Fruit fly (Drosophila melanogaster): ENCODE measurements around the gene CG8565.
A peak's percentile ranks its signal among the peaks of the same experiment; 100 is the strongest.

The CG8565 gene

dm6 chrX:15803764-15804563 lies 33.7 kb upstream of the CG8565 start, which contains the start of the genes PGRP-LE and sd:
Gene PGRP-LE, minus strand, starts transcription at chrX:15803880.
Gene sd, plus strand, starts transcription at chrX:15804370.
- no peak for TF ChIP-seq gl (tag; optimal IDR thresholded peaks at IDR 0.05)
- no peak for TF ChIP-seq CG17806 (tag; optimal IDR thresholded peaks at IDR 0.05)
- TF ChIP-seq Ets98B (GFP tag; IDR thresholded peaks at IDR 0.05) = peak; percentile 54; the same call in 1 of the 2 replicates
- TF ChIP-seq Pif1A (GFP tag; optimal IDR thresholded peaks at IDR 0.05) = no peak

- no peak for TF ChIP-seq EcR (GFP tag; optimal IDR thresholded peaks at IDR 0.05)
- peak; percentile 22 for TF ChIP-seq CG17806 (tag; optimal IDR thresholded peaks at IDR 0.05)
- peak; percentile 18 for TF ChIP-seq CG8301 (tag; optimal IDR thresholded peaks at IDR 0.05)
- no peak for TF ChIP-seq CG32121 (GFP tag; IDR thresholded peaks at IDR 0.05)
- TF ChIP-seq Ets98B (GFP tag; IDR thresholded peaks at IDR 0.05) = peak; percentile 38; the same call in 1 of the 2 replicates
- TF ChIP-seq gl (tag; optimal IDR thresholded peaks at IDR 0.05) = no peak
- TF ChIP-seq CG15710 (tag; optimal IDR thresholded peaks at IDR 0.05) = peak; percentile 17
- peak; percentile 18 for TF ChIP-seq CG9948 (tag; optimal IDR thresholded peaks at IDR 0.05)
- 0 out of 3 replicates have a peak, but pooled peaks have one; percentile 47 for TF ChIP-seq fd96Ca (GFP tag; IDR thresholded peaks at IDR 0.05)
- no peak for TF ChIP-seq Pif1B (GFP tag; optimal IDR thresholded peaks at IDR 0.05)
- peak; percentile 48 for TF ChIP-seq CG14655 (GFP tag; optimal IDR thresholded peaks at IDR 0.05)
- TF ChIP-seq CG10348 (GFP tag; IDR thresholded peaks at IDR 0.05) = no peak
- no peak for TF ChIP-seq Snoo (tag; optimal IDR thresholded peaks at IDR 0.05)
- no peak for TF ChIP-seq CG13204 (GFP tag; optimal IDR thresholded peaks at IDR 0.05)
- no peak for TF ChIP-seq D1 (tag; optimal IDR thresholded peaks at IDR 0.05)
- TF ChIP-seq CG34367 (tag; optimal IDR thresholded peaks at IDR 0.05) = no peak
- TF ChIP-seq rn (GFP tag; IDR thresholded peaks at IDR 0.05) = no peak
- peak; percentile 26 for TF ChIP-seq CG8159 (tag; optimal IDR thresholded peaks at IDR 0.05)
- TF ChIP-seq Pif1A (GFP tag; optimal IDR thresholded peaks at IDR 0.05) = peak; percentile 3
- peak; percentile 65; the same call in 1 of the 3 replicates for TF ChIP-seq CG4496 (GFP tag; IDR thresholded peaks at IDR 0.05)
- 0 out of 2 replicates have a peak, but pooled peaks have one; percentile 18 for TF ChIP-seq CG12605 (GFP tag; IDR thresholded peaks at IDR 0.05)
Measured at dm6 chrX:15804790-15805189, 32.8 kb upstream of the CG8565 start.

- TF ChIP-seq CG14655 (GFP tag; optimal IDR thresholded peaks at IDR 0.05) = no peak
- TF ChIP-seq CG10348 (GFP tag; IDR thresholded peaks at IDR 0.05) = no peak
- no peak for TF ChIP-seq CG15710 (tag; optimal IDR thresholded peaks at IDR 0.05)
- TF ChIP-seq CG8159 (tag; optimal IDR thresholded peaks at IDR 0.05) = no peak
- TF ChIP-seq CG8301 (tag; optimal IDR thresholded peaks at IDR 0.05) = no peak
- no peak for TF ChIP-seq gl (tag; optimal IDR thresholded peaks at IDR 0.05)
Measured at dm6 chrX:15805523-15805922, 32.1 kb upstream of the CG8565 start.

- TF ChIP-seq CG10348 (GFP tag; IDR thresholded peaks at IDR 0.05) (no peak), CG13204 (GFP tag; optimal IDR thresholded peaks at IDR 0.05) (no peak), Pif1B (GFP tag; optimal IDR thresholded peaks at IDR 0.05) (no peak), CG9948 (tag; optimal IDR thresholded peaks at IDR 0.05) (no peak), gl (tag; optimal IDR thresholded peaks at IDR 0.05) (no peak), fd96Ca (GFP tag; IDR thresholded peaks at IDR 0.05) (no peak), rn (GFP tag; IDR thresholded peaks at IDR 0.05) (no peak), Snoo (tag; optimal IDR thresholded peaks at IDR 0.05) (no peak), CG8159 (tag; optimal IDR thresholded peaks at IDR 0.05) (no peak), CG15710 (tag; optimal IDR thresholded peaks at IDR 0.05) (no peak), CG4496 (GFP tag; IDR thresholded peaks at IDR 0.05) (no peak), Pif1A (GFP tag; optimal IDR thresholded peaks at IDR 0.05) (no peak), CG32121 (GFP tag; IDR thresholded peaks at IDR 0.05) (no peak)
Measured at dm6 chrX:15807915-15808314, 29.7 kb upstream of the CG8565 start.

- TF ChIP-seq rn (GFP tag; IDR thresholded peaks at IDR 0.05) (no peak), Pif1B (GFP tag; optimal IDR thresholded peaks at IDR 0.05) (no peak), Pif1A (GFP tag; optimal IDR thresholded peaks at IDR 0.05) (no peak), CG12605 (GFP tag; IDR thresholded peaks at IDR 0.05) (no peak), gl (tag; optimal IDR thresholded peaks at IDR 0.05) (no peak), CG8159 (tag; optimal IDR thresholded peaks at IDR 0.05) (no peak), CG9948 (tag; optimal IDR thresholded peaks at IDR 0.05) (no peak), fd96Ca (GFP tag; IDR thresholded peaks at IDR 0.05) (no peak), CG13204 (GFP tag; optimal IDR thresholded peaks at IDR 0.05) (no peak), Ets98B (GFP tag; IDR thresholded peaks at IDR 0.05) (no peak), Snoo (tag; optimal IDR thresholded peaks at IDR 0.05) (no peak), CG32121 (GFP tag; IDR thresholded peaks at IDR 0.05) (no peak), D1 (tag; optimal IDR thresholded peaks at IDR 0.05) (no peak), CG34367 (tag; optimal IDR thresholded peaks at IDR 0.05) (no peak), CG4496 (GFP tag; IDR thresholded peaks at IDR 0.05) (no peak), CG14655 (GFP tag; optimal IDR thresholded peaks at IDR 0.05) (no peak)
Measured at dm6 chrX:15809255-15809654, 28.4 kb upstream of the CG8565 start, which contains the start of gene CG8509. Gene CG8509, plus strand, starts transcription at chrX:15809555.
